Worm (Caenorhabditis elegans) whole organism, mixed stage, embryonic: ENCODE data around the gene R09D1.13.

ENCODE experiments used
- bed-3 ChIP-seq: fragments of 200-800 bp; sonication (Bioruptor generic); optimal IDR thresholded peaks from 3 replicates; lab custom pipeline; 2018; ENCODE audit warnings: mild to moderate bottlenecking, missing genetic modification characterization, moderate library complexity, missing compliant biosample characterization
- blmp-1 ChIP-seq: fragments of 150-350 bp; optimal IDR thresholded peaks from 2 replicates; lab custom pipeline; 2014; ENCODE audit warnings: missing biosample characterization, missing genetic modification characterization
- lsy-2 ChIP-seq: fragments of 150-350 bp; optimal IDR thresholded peaks from 2 replicates; lab custom pipeline; 2014; ENCODE audit warnings: missing biosample characterization, missing genetic modification characterization
- mep-1 ChIP-seq: fragments of 150-350 bp; optimal IDR thresholded peaks from 2 replicates; lab custom pipeline; 2017; ENCODE audit warnings: missing biosample characterization, missing genetic modification reagents, missing genetic modification characterization, inconsistent platforms
- nhr-12 ChIP-seq: fragments of 150-350 bp; optimal IDR thresholded peaks from 2 replicates; lab custom pipeline; 2014; ENCODE audit warnings: missing biosample characterization, missing genetic modification characterization
- nhr-237 ChIP-seq: fragments of 150-350 bp; optimal IDR thresholded peaks from 2 replicates; lab custom pipeline; 2014; ENCODE audit warnings: missing biosample characterization, missing genetic modification characterization
- nhr-76 ChIP-seq: sonication (generic microtip); optimal IDR thresholded peaks from 2 replicates; lab custom pipeline; 2017; ENCODE audit warnings: missing biosample characterization, missing genetic modification characterization
- sem-2 ChIP-seq: fragments of 200-800 bp; sonication (Bioruptor generic); optimal IDR thresholded peaks from 2 replicates; lab custom pipeline; 2018; ENCODE audit warnings: mild to moderate bottlenecking, missing genetic modification characterization, missing compliant biosample characterization
- tbx-8 ChIP-seq: fragments of 200-800 bp; sonication (Bioruptor generic); optimal IDR thresholded peaks from 2 replicates; lab custom pipeline; 2018; ENCODE audit warnings: mild to moderate bottlenecking, missing genetic modification characterization, moderate library complexity, missing compliant biosample characterization
- unc-39 ChIP-seq: fragments of 150-350 bp; optimal IDR thresholded peaks from 2 replicates; lab custom pipeline; 2014; ENCODE audit warnings: missing biosample characterization, missing genetic modification characterization
- unc-62 ChIP-seq: fragments of 150-350 bp; optimal IDR thresholded peaks from 2 replicates; lab custom pipeline; 2014; ENCODE audit warnings: missing biosample characterization, missing genetic modification reagents, missing genetic modification characterization
- zip-8 ChIP-seq: fragments of 150-350 bp; optimal IDR thresholded peaks from 2 replicates; lab custom pipeline; 2014; ENCODE audit warnings: missing biosample characterization, missing genetic modification characterization

ce11 chrII:9474367-9475105 lies 29.3 kb upstream of the R09D1.13 start, which contains the start of the genes chil-25 and chil-26:
- TF ChIP-seq unc-39 (tag; lab: Kevin White, UChicago) (no peak), unc-62 (GFP tag; lab: Kevin White, UChicago) (no peak), nhr-76 (tag; lab: Kevin White, UChicago) (no peak), nhr-12 (tag; lab: Kevin White, UChicago) (no peak), sem-2 (no peak), nhr-237 (no peak), blmp-1 (tag; lab: Kevin White, UChicago) (no peak), mep-1 (no peak), zip-8 (tag; lab: Kevin White, UChicago) (no peak), bed-3 (GFP tag; lab: Kevin White, UChicago) (no peak), lsy-2 (tag; lab: Kevin White, UChicago) (no peak), tbx-8 (no peak)
